Worm (Caenorhabditis elegans) whole organism, L3 larva: Measurements from ENCODE around the gene dct-5.

Experiments used
- aly-2 ChIP-seq: fragments of 150-350 bp; optimal IDR thresholded peaks from 2 replicates; lab custom pipeline; 2014; ENCODE audit warnings: missing biosample characterization, missing genetic modification characterization
- ama-1 ChIP-seq: fragments of 150-350 bp; optimal IDR thresholded peaks from 2 replicates; lab custom pipeline; 2018
- elt-1 ChIP-seq: fragments of 150-350 bp; optimal IDR thresholded peaks from 2 replicates; lab custom pipeline; 2014; ENCODE audit warnings: missing biosample characterization, missing genetic modification characterization
- elt-2 ChIP-seq: sonication (generic microtip); optimal IDR thresholded peaks from 2 replicates; lab custom pipeline; 2016; ENCODE audit warnings: missing genetic modification reagents, mild to moderate bottlenecking, missing genetic modification characterization, missing compliant biosample characterization
- lin-15B ChIP-seq: fragments of 150-350 bp; optimal IDR thresholded peaks from 2 replicates; lab custom pipeline; 2014; ENCODE audit warnings: missing biosample characterization, missing genetic modification characterization
- lin-39 ChIP-seq: fragments of 150-350 bp; optimal IDR thresholded peaks from 2 replicates; lab custom pipeline; 2018; ENCODE audit warnings: missing biosample characterization, missing genetic modification reagents, missing genetic modification characterization
- mdl-1 ChIP-seq: fragments of 150-350 bp; optimal IDR thresholded peaks from 2 replicates; lab custom pipeline; 2014; ENCODE audit warnings: missing biosample characterization, missing genetic modification characterization
- nhr-11 ChIP-seq: fragments of 150-350 bp; optimal IDR thresholded peaks from 2 replicates; lab custom pipeline; 2014; ENCODE audit warnings: missing biosample characterization, missing genetic modification characterization
- nhr-12 ChIP-seq: fragments of 150-350 bp; optimal IDR thresholded peaks from 2 replicates; lab custom pipeline; 2014; ENCODE audit warnings: missing biosample characterization, missing genetic modification characterization
- nhr-23 ChIP-seq: fragments of 150-350 bp; optimal IDR thresholded peaks from 2 replicates; lab custom pipeline; 2014; ENCODE audit warnings: missing biosample characterization, missing genetic modification reagents, missing genetic modification characterization
- nhr-28 ChIP-seq: fragments of 150-350 bp; optimal IDR thresholded peaks from 2 replicates; lab custom pipeline; 2014; ENCODE audit warnings: missing biosample characterization, missing genetic modification characterization
- pha-4 ChIP-seq: fragments of 150-350 bp; optimal IDR thresholded peaks from 2 replicates; lab custom pipeline; 2014; ENCODE audit warnings: missing biosample characterization, missing genetic modification reagents, missing genetic modification characterization
- unc-62 ChIP-seq: fragments of 150-350 bp; sonication (generic microtip); optimal IDR thresholded peaks from 4 replicates; lab custom pipeline; 2014; ENCODE audit warnings: missing biosample characterization, missing genetic modification reagents, missing genetic modification characterization

- no peak for TF ChIP-seq ama-1 (lab: Kevin White, UChicago)
- TF ChIP-seq nhr-12: no peak
- TF ChIP-seq lin-15B (tag; lab: Kevin White, UChicago): no peak
- TF ChIP-seq elt-2 (tag; lab: Kevin White, UChicago): no peak
- no peak for TF ChIP-seq nhr-28 (tag; lab: Kevin White, UChicago)
- TF ChIP-seq mdl-1 (tag; lab: Kevin White, UChicago): no peak
- TF ChIP-seq pha-4 (tag; lab: Kevin White, UChicago): no peak
- TF ChIP-seq nhr-23: peak; percentile 1
- no peak for TF ChIP-seq elt-1 (tag; lab: Kevin White, UChicago)
- TF ChIP-seq nhr-11 (tag; lab: Kevin White, UChicago): no peak
- TF ChIP-seq unc-62: no peak
- TF ChIP-seq aly-2 (tag; lab: Kevin White, UChicago): no peak
- no peak for TF ChIP-seq lin-39 (tag; lab: Kevin White, UChicago)
Observed at ce11 chrII:5453547-5453946, 16.8 kb upstream of the dct-5 start, which contains the start of gene dhs-5.
